Worm (Caenorhabditis elegans) whole organism, L2 larva: Measurements from ENCODE around the gene F59B10.2.

ENCODE experiments used
- C34F6.9 ChIP-seq: fragments of 150-350 bp; optimal IDR thresholded peaks from 2 replicates; lab custom pipeline; 2014; ENCODE audit warnings: missing biosample characterization, missing genetic modification characterization
- F13H6.1 ChIP-seq: sonication (generic microtip); optimal IDR thresholded peaks from 2 replicates; lab custom pipeline; 2016; ENCODE audit warnings: missing genetic modification characterization, missing compliant biosample characterization
- Y55F3AM.14 ChIP-seq: fragments of 200-800 bp; sonication (Bioruptor generic); optimal IDR thresholded peaks from 2 replicates; lab custom pipeline; 2018; ENCODE audit warnings: mild to moderate bottlenecking, missing genetic modification characterization, missing compliant biosample characterization
- ZK546.5 ChIP-seq: sonication (generic microtip); optimal IDR thresholded peaks from 2 replicates; lab custom pipeline; 2017; ENCODE audit warnings: missing biosample characterization, missing genetic modification characterization
- alr-1 ChIP-seq: fragments of 150-350 bp; optimal IDR thresholded peaks from 2 replicates; lab custom pipeline; 2014; ENCODE audit warnings: missing biosample characterization, missing genetic modification characterization
- aly-2 ChIP-seq: fragments of 150-350 bp; optimal IDR thresholded peaks from 2 replicates; lab custom pipeline; 2014; ENCODE audit warnings: missing biosample characterization, missing genetic modification characterization
- ama-1 ChIP-seq: fragments of 150-350 bp; optimal IDR thresholded peaks from 2 replicates; lab custom pipeline; 2018; ENCODE audit warnings: inconsistent platforms
- blmp-1 ChIP-seq: sonication (generic microtip); optimal IDR thresholded peaks from 2 replicates; lab custom pipeline; 2017; ENCODE audit warnings: missing genetic modification characterization, mild to moderate bottlenecking, missing compliant biosample characterization, antibody characterized with exemption, moderate library complexity; ENCODE audit not compliant: insufficient read depth
- ceh-16 ChIP-seq: fragments of 150-350 bp; optimal IDR thresholded peaks from 2 replicates; lab custom pipeline; 2014; ENCODE audit warnings: missing biosample characterization, missing genetic modification characterization
- ceh-82 ChIP-seq: fragments of 150-350 bp; optimal IDR thresholded peaks from 2 replicates; lab custom pipeline; 2014; ENCODE audit warnings: missing biosample characterization, missing genetic modification characterization
- crh-2 ChIP-seq: sonication (generic microtip); optimal IDR thresholded peaks from 2 replicates; lab custom pipeline; 2017; ENCODE audit warnings: missing biosample characterization, missing genetic modification characterization
- dmd-4 ChIP-seq: sonication (generic microtip); optimal IDR thresholded peaks from 2 replicates; lab custom pipeline; 2017; ENCODE audit warnings: missing biosample characterization, missing genetic modification characterization
- egl-27 ChIP-seq: sonication (generic microtip); optimal IDR thresholded peaks from 3 replicates; lab custom pipeline; 2017; ENCODE audit warnings: missing biosample characterization, missing genetic modification reagents, missing genetic modification characterization
- elt-1 ChIP-seq: fragments of 150-350 bp; optimal IDR thresholded peaks from 2 replicates; lab custom pipeline; 2014; ENCODE audit warnings: missing biosample characterization, missing genetic modification characterization
- elt-3 ChIP-seq: sonication (generic microtip); optimal IDR thresholded peaks from 2 replicates; lab custom pipeline; 2017; ENCODE audit warnings: missing biosample characterization, missing genetic modification characterization
- fos-1 ChIP-seq: fragments of 150-350 bp; optimal IDR thresholded peaks from 2 replicates; lab custom pipeline; 2014; ENCODE audit warnings: missing biosample characterization, missing genetic modification characterization
- gmeb-1 ChIP-seq: fragments of 150-350 bp; optimal IDR thresholded peaks from 2 replicates; lab custom pipeline; 2014; ENCODE audit warnings: missing biosample characterization, missing genetic modification characterization
- lin-11 ChIP-seq: fragments of 150-350 bp; sonication (generic microtip); optimal IDR thresholded peaks from 2 replicates; lab custom pipeline; 2014; ENCODE audit warnings: missing biosample characterization, missing genetic modification characterization, inconsistent platforms, mixed read lengths
- lin-13 ChIP-seq: fragments of 150-350 bp; optimal IDR thresholded peaks from 2 replicates; lab custom pipeline; 2014; ENCODE audit warnings: missing biosample characterization, missing genetic modification reagents, missing genetic modification characterization
- lin-39 ChIP-seq: fragments of 150-350 bp; optimal IDR thresholded peaks from 2 replicates; lab custom pipeline; 2014; ENCODE audit warnings: missing biosample characterization, missing genetic modification reagents, missing genetic modification characterization
- lsy-2 ChIP-seq, 2 experiments: fragments of 150-350 bp in 1 of 2; sonication (generic microtip) in 1 of 2; optimal IDR thresholded peaks; 2 replicates each; lab custom pipeline; 2014 to 2017; ENCODE audit warnings: missing biosample characterization in 2 of 2, missing genetic modification characterization in 2 of 2
- mab-5 ChIP-seq: fragments of 150-350 bp; optimal IDR thresholded peaks from 2 replicates; lab custom pipeline; 2014; ENCODE audit warnings: missing biosample characterization, missing genetic modification characterization
- mbf-1 ChIP-seq: sonication (generic microtip); optimal IDR thresholded peaks from 2 replicates; lab custom pipeline; 2017; ENCODE audit warnings: missing biosample characterization, missing genetic modification characterization
- mdl-1 ChIP-seq, 2 experiments: fragments of 150-350 bp in 1 of 2; sonication (generic microtip) in 1 of 2; optimal IDR thresholded peaks; 2 replicates each; lab custom pipeline; 2017; ENCODE audit warnings: missing biosample characterization in 2 of 2, missing genetic modification characterization in 2 of 2
- nhr-10 ChIP-seq: sonication (generic microtip); optimal IDR thresholded peaks from 2 replicates; lab custom pipeline; 2017; ENCODE audit warnings: missing biosample characterization, missing genetic modification characterization
- nhr-11 ChIP-seq: fragments of 150-350 bp; optimal IDR thresholded peaks from 2 replicates; lab custom pipeline; 2014; ENCODE audit warnings: missing biosample characterization, missing genetic modification characterization
- nhr-12 ChIP-seq: fragments of 150-350 bp; optimal IDR thresholded peaks from 2 replicates; lab custom pipeline; 2014; ENCODE audit warnings: missing biosample characterization, missing genetic modification characterization
- nhr-129 ChIP-seq: fragments of 150-350 bp; optimal IDR thresholded peaks from 2 replicates; lab custom pipeline; 2014; ENCODE audit warnings: missing biosample characterization, missing genetic modification characterization
- nhr-21 ChIP-seq: fragments of 150-350 bp; optimal IDR thresholded peaks from 2 replicates; lab custom pipeline; 2014; ENCODE audit warnings: missing biosample characterization, missing genetic modification characterization
- nhr-23 ChIP-seq: fragments of 150-350 bp; optimal IDR thresholded peaks from 2 replicates; lab custom pipeline; 2014; ENCODE audit warnings: missing biosample characterization, missing genetic modification reagents, missing genetic modification characterization
- nhr-237 ChIP-seq: fragments of 150-350 bp; optimal IDR thresholded peaks from 2 replicates; lab custom pipeline; 2014; ENCODE audit warnings: missing biosample characterization, missing genetic modification characterization
- nhr-25 ChIP-seq: fragments of 150-350 bp; sonication (generic microtip); optimal IDR thresholded peaks from 3 replicates; lab custom pipeline; 2014; ENCODE audit warnings: missing biosample characterization, missing genetic modification characterization
- nhr-6 ChIP-seq: fragments of 150-350 bp; optimal IDR thresholded peaks from 2 replicates; lab custom pipeline; 2014; ENCODE audit warnings: missing biosample characterization, missing genetic modification characterization
- nhr-77 ChIP-seq: fragments of 150-350 bp; optimal IDR thresholded peaks from 2 replicates; lab custom pipeline; 2014; ENCODE audit warnings: missing biosample characterization, missing genetic modification characterization
- peb-1 ChIP-seq: fragments of 150-350 bp; optimal IDR thresholded peaks from 2 replicates; lab custom pipeline; 2014; ENCODE audit warnings: missing biosample characterization, missing genetic modification characterization
- sem-4 ChIP-seq: fragments of 150-350 bp; optimal IDR thresholded peaks from 2 replicates; lab custom pipeline; 2014; ENCODE audit warnings: missing biosample characterization, missing genetic modification reagents, missing genetic modification characterization
- skn-1 ChIP-seq: sonication (generic microtip); optimal IDR thresholded peaks from 2 replicates; lab custom pipeline; 2017; ENCODE audit warnings: missing biosample characterization, missing genetic modification characterization
- sma-3 ChIP-seq: sonication (generic microtip); optimal IDR thresholded peaks from 2 replicates; lab custom pipeline; 2016; ENCODE audit warnings: missing genetic modification reagents, missing genetic modification characterization, missing compliant biosample characterization
- sma-9 ChIP-seq, 2 experiments: fragments of 150-350 bp in 1 of 2; sonication (generic microtip) in 1 of 2; optimal IDR thresholded peaks; 2 replicates each; lab custom pipeline; 2014 to 2016; ENCODE audit warnings: missing genetic modification characterization in 2 of 2, mild to moderate bottlenecking in 1 of 2, missing biosample characterization in 1 of 2, missing compliant biosample characterization in 1 of 2, missing genetic modification reagents in 1 of 2, moderate library complexity in 1 of 2
- snpc-4 ChIP-seq: fragments of 150-350 bp; optimal IDR thresholded peaks from 2 replicates; lab custom pipeline; 2014; ENCODE audit warnings: missing biosample characterization, missing genetic modification characterization
- unc-39 ChIP-seq: fragments of 150-350 bp; optimal IDR thresholded peaks from 2 replicates; lab custom pipeline; 2014; ENCODE audit warnings: missing biosample characterization, missing genetic modification characterization
- unc-55 ChIP-seq: fragments of 150-350 bp; sonication (generic microtip); optimal IDR thresholded peaks from 3 replicates; lab custom pipeline; 2014; ENCODE audit warnings: missing biosample characterization, missing genetic modification reagents, missing genetic modification characterization
- unc-62 ChIP-seq: fragments of 150-350 bp; optimal IDR thresholded peaks from 2 replicates; lab custom pipeline; 2014; ENCODE audit warnings: missing biosample characterization, missing genetic modification reagents, missing genetic modification characterization
- zag-1 ChIP-seq: fragments of 150-350 bp; optimal IDR thresholded peaks from 2 replicates; lab custom pipeline; 2014; ENCODE audit warnings: missing biosample characterization, missing genetic modification characterization
- ztf-1 ChIP-seq: fragments of 200-800 bp; sonication (Bioruptor generic); conservative IDR thresholded peaks from 2 replicates; pipeline ENCODE4 v1.3.6; 2022; ENCODE audit warnings: missing genetic modification characterization, missing compliant biosample characterization
- ztf-11 ChIP-seq: sonication (generic microtip); optimal IDR thresholded peaks from 2 replicates; lab custom pipeline; 2017; ENCODE audit warnings: missing biosample characterization, missing genetic modification characterization
- ztf-4 ChIP-seq: fragments of 150-350 bp; optimal IDR thresholded peaks from 2 replicates; lab custom pipeline; 2014; ENCODE audit warnings: missing biosample characterization, missing genetic modification characterization

The F59B10.2 gene

ce11 chrII:10542654-10543456 lies 33.2 kb upstream of the F59B10.2 start:
- TF ChIP-seq ama-1 (lab: Kevin White, UChicago) (peak; percentile 92), lin-39 (no peak), unc-55 (GFP tag; lab: Kevin White, UChicago) (no peak), nhr-10 (tag; lab: Kevin White, UChicago) (no peak), ZK546.5 (tag; lab: Kevin White, UChicago) (no peak), elt-1 (tag; lab: Kevin White, UChicago) (no peak), lsy-2 (tag; optimal IDR thresholded peaks at IDR 0.05; lab: Kevin White, UChicago) (peak; percentile 6 to 20), lin-13 (GFP tag; lab: Kevin White, UChicago) (no peak), sma-9 (GFP tag; optimal IDR thresholded peaks at IDR 0.05; lab: Kevin White, UChicago) (no peak), sma-9 (tag; optimal IDR thresholded peaks at IDR 0.05; lab: Kevin White, UChicago) (no peak), ztf-4 (tag; lab: Kevin White, UChicago) (peak; percentile 11), nhr-129 (tag; lab: Kevin White, UChicago) (peak; percentile 34), nhr-6 (tag; lab: Kevin White, UChicago) (peak; percentile 32), Y55F3AM.14 (peak; percentile 64), blmp-1 (tag; lab: Kevin White, UChicago) (peak; percentile 7)
- TF ChIP-seq, all 48 proteins: peak for 7

- TF ChIP-seq nhr-21 (tag; lab: Kevin White, UChicago) (peak; percentile 79), peb-1 (tag; lab: Kevin White, UChicago) (no peak), zag-1 (peak; percentile 29), snpc-4 (no peak), blmp-1 (tag; lab: Kevin White, UChicago) (peak; percentile 83), unc-39 (tag; lab: Kevin White, UChicago) (no peak), ZK546.5 (tag; lab: Kevin White, UChicago) (no peak), nhr-25 (tag; lab: Kevin White, UChicago) (peak; percentile 98), fos-1 (tag; lab: Kevin White, UChicago) (no peak), nhr-10 (tag; lab: Kevin White, UChicago) (no peak), ceh-16 (tag; lab: Kevin White, UChicago) (no peak), lin-11 (tag; lab: Kevin White, UChicago) (no peak), sma-3 (GFP tag; lab: Kevin White, UChicago) (peak; percentile 85), elt-3 (tag; lab: Kevin White, UChicago) (no peak), alr-1 (tag; lab: Kevin White, UChicago) (no peak), crh-2 (tag; lab: Kevin White, UChicago) (peak; percentile 78), F13H6.1 (tag; lab: Kevin White, UChicago) (peak; percentile 84), lin-13 (GFP tag; lab: Kevin White, UChicago) (peak; percentile 79), ztf-1 (GFP tag; lab: Robert Waterston, UW) (no peak), C34F6.9 (tag; lab: Kevin White, UChicago) (peak; percentile 77), mbf-1 (tag; lab: Kevin White, UChicago) (peak; percentile 25), nhr-6 (tag; lab: Kevin White, UChicago) (peak; percentile 85), unc-62 (GFP tag; lab: Kevin White, UChicago) (no peak), elt-1 (tag; lab: Kevin White, UChicago) (no peak), mab-5 (peak; percentile 33), gmeb-1 (tag; lab: Kevin White, UChicago) (peak; percentile 83), unc-55 (GFP tag; lab: Kevin White, UChicago) (peak; percentile 79), lin-39 (no peak), sma-9 (GFP tag; optimal IDR thresholded peaks at IDR 0.05; lab: Kevin White, UChicago) (peak; percentile 79), sma-9 (tag; optimal IDR thresholded peaks at IDR 0.05; lab: Kevin White, UChicago) (no peak), nhr-11 (tag; lab: Kevin White, UChicago) (peak; percentile 53), ceh-82 (no peak), nhr-77 (tag; lab: Kevin White, UChicago) (no peak), ztf-11 (tag; lab: Kevin White, UChicago) (no peak), dmd-4 (no peak), nhr-23 (tag; lab: Kevin White, UChicago) (no peak), nhr-237 (tag; lab: Kevin White, UChicago) (no peak), aly-2 (tag; lab: Kevin White, UChicago) (no peak), mdl-1 (tag; optimal IDR thresholded peaks at IDR 0.05; lab: Kevin White, UChicago) (no peak), skn-1 (tag; lab: Kevin White, UChicago) (no peak), ztf-4 (tag; lab: Kevin White, UChicago) (peak; percentile 97), ama-1 (lab: Kevin White, UChicago) (peak; percentile 97), nhr-12 (tag; lab: Kevin White, UChicago) (no peak), egl-27 (tag; lab: Kevin White, UChicago) (no peak), Y55F3AM.14 (peak; percentile 78), lsy-2 (tag; optimal IDR thresholded peaks at IDR 0.05; lab: Kevin White, UChicago) (peak; percentile 28 to 89), sem-4 (tag; lab: Kevin White, UChicago) (peak; percentile 70), nhr-129 (tag; lab: Kevin White, UChicago) (peak; percentile 80)
Observed at ce11 chrII:10541923-10542486, 32.4 kb upstream of the F59B10.2 start, which contains the start of gene pro-1. Gene pro-1 (minus strand): TSS chrII:10541996.
